Worm (Caenorhabditis elegans) whole organism, L4/young adult: Measurements from ENCODE around the gene Y54G2A.44.

Experiments
- W03F9.2 ChIP-seq: fragments of 150-350 bp; optimal IDR thresholded peaks from 2 replicates; lab custom pipeline; 2014; ENCODE audit warnings: missing biosample characterization, missing genetic modification characterization
- dao-5 ChIP-seq: sonication (generic microtip); optimal IDR thresholded peaks from 2 replicates; lab custom pipeline; 2016; ENCODE audit warnings: missing genotype, missing genetic modification characterization, moderate library complexity, missing compliant biosample characterization

- TF ChIP-seq W03F9.2 (tag; lab: Kevin White, UChicago), result no peak
- TF ChIP-seq dao-5 (tag; lab: Kevin White, UChicago), result no peak
These were observed 21.8 kb downstream of the Y54G2A.44 start, which contains the start of gene clec-80 for ce11 chrIV:2823446-2823845.
